Fruit fly (Drosophila melanogaster): ENCODE measurements around the gene NP15.6.

Gene NP15.6

dm6 chr3R:18980863-18981536 lies 46.2 kb upstream of the NP15.6 start, which contains the start of the genes dnk and Smu1:
dnk (plus strand) TSS chr3R:18980995.
Smu1 (minus strand) TSS chr3R:18981324.
- TF ChIP-seq Oaz (GFP tag; IDR thresholded peaks at IDR 0.05), result no peak
- TF ChIP-seq Drgx (GFP tag; IDR thresholded peaks at IDR 0.05), result peak; percentile 42; the same call in 1 of the 2 replicates
- no peak for TF ChIP-seq bcd (GFP tag; optimal IDR thresholded peaks at IDR 0.05)
- no peak for TF ChIP-seq CG7839 (tag; optimal IDR thresholded peaks at IDR 0.05)
- no peak for TF ChIP-seq CG1602 (GFP tag; optimal IDR thresholded peaks at IDR 0.05)
- no peak for TF ChIP-seq h (optimal IDR thresholded peaks at IDR 0.05)
- TF ChIP-seq CG12219 (GFP tag; optimal IDR thresholded peaks at IDR 0.05), result no peak
- TF ChIP-seq CG4617 (GFP tag; optimal IDR thresholded peaks at IDR 0.05; ENCODE audit: borderline replicate concordance), result no peak
- TF ChIP-seq CG10209 (GFP tag; optimal IDR thresholded peaks at IDR 0.05), result no peak
- TF ChIP-seq az2 (GFP tag; optimal IDR thresholded peaks at IDR 0.05), result no peak
- TF ChIP-seq Fer2 (tag; optimal IDR thresholded peaks at IDR 0.05), result no peak
- TF ChIP-seq Max (GFP tag; optimal IDR thresholded peaks at IDR 0.05), result peak; percentile 49
- no peak for TF ChIP-seq CG11247 (GFP tag; IDR thresholded peaks at IDR 0.05)
- TF ChIP-seq nom (GFP tag; optimal IDR thresholded peaks at IDR 0.05), result no peak
- TF ChIP-seq CG17912 (GFP tag; optimal IDR thresholded peaks at IDR 0.05), result no peak
- TF ChIP-seq CG7271 (tag; optimal IDR thresholded peaks at IDR 0.05), result no peak
- no peak for TF ChIP-seq Hand (GFP tag; optimal IDR thresholded peaks at IDR 0.05)
- no peak for TF ChIP-seq MESR4 (GFP tag; optimal IDR thresholded peaks at IDR 0.05)
- TF ChIP-seq Dll (GFP tag; IDR thresholded peaks at IDR 0.05; ENCODE audit: partially characterized antibody), result peak; percentile 60; the same call in 3 of the 4 replicates
- TF ChIP-seq sqz (GFP tag; optimal IDR thresholded peaks at IDR 0.05), result peak; percentile 65
- TF ChIP-seq sens (GFP tag), result peak; percentile 60
- no peak for TF ChIP-seq Hr78 (GFP tag; optimal IDR thresholded peaks at IDR 0.05)
- peak; percentile 36 for TF ChIP-seq CG12391 (tag; optimal IDR thresholded peaks at IDR 0.05)
- TF ChIP-seq CG11560 (tag; IDR thresholded peaks at IDR 0.05), result no peak
- no peak for TF ChIP-seq org-1 (GFP tag; optimal IDR thresholded peaks at IDR 0.05)
- TF ChIP-seq grau (tag; optimal IDR thresholded peaks at IDR 0.05), result no peak
- TF ChIP-seq CG8924 (tag; optimal IDR thresholded peaks at IDR 0.05), result peak; percentile 70
- TF ChIP-seq CG3995 (GFP tag; optimal IDR thresholded peaks at IDR 0.05), result peak; percentile 34
- no peak for TF ChIP-seq CG10654 (GFP tag; optimal IDR thresholded peaks at IDR 0.05)
- no peak for TF ChIP-seq bab2 (GFP tag; optimal IDR thresholded peaks at IDR 0.05)
- no peak for TF ChIP-seq br (optimal IDR thresholded peaks at IDR 0.05)
- no peak for TF ChIP-seq CG17359 (tag; optimal IDR thresholded peaks at IDR 0.05)
- no peak for TF ChIP-seq ac (GFP tag; optimal IDR thresholded peaks at IDR 0.05)
- TF ChIP-seq salm (tag; optimal IDR thresholded peaks at IDR 0.05), result no peak
- peak; percentile 15 for TF ChIP-seq CG6254 (GFP tag; optimal IDR thresholded peaks at IDR 0.05)
- peak; percentile 41 for TF ChIP-seq CG2116 (GFP tag; optimal IDR thresholded peaks at IDR 0.05)
- no peak for TF ChIP-seq Aef1 (GFP tag; IDR thresholded peaks at IDR 0.05)
- peak; percentile 90 for TF ChIP-seq CG7928 (GFP tag; optimal IDR thresholded peaks at IDR 0.05)
- no peak for TF ChIP-seq CG8281 (tag; optimal IDR thresholded peaks at IDR 0.05)
- TF ChIP-seq Med (GFP tag), result peak; percentile 28
- TF ChIP-seq Sox102F (GFP tag; optimal IDR thresholded peaks at IDR 0.05), result no peak
- TF ChIP-seq Atf-2 (GFP tag; optimal IDR thresholded peaks at IDR 0.05), result no peak
- no peak for TF ChIP-seq CG12942 (GFP tag; optimal IDR thresholded peaks at IDR 0.05)
- TF ChIP-seq kay (GFP tag; optimal IDR thresholded peaks at IDR 0.05), result no peak
- no peak for TF ChIP-seq MTF-1 (GFP tag; optimal IDR thresholded peaks at IDR 0.05; ENCODE audit: borderline replicate concordance)
- TF ChIP-seq lmd (GFP tag; IDR thresholded peaks at IDR 0.05), result no peak
- no peak for TF ChIP-seq CG8089 (GFP tag; optimal IDR thresholded peaks at IDR 0.05)
- TF ChIP-seq wor (GFP tag; IDR thresholded peaks at IDR 0.05), result no peak
- no peak for TF ChIP-seq CG15269 (tag; optimal IDR thresholded peaks at IDR 0.05)
- TF ChIP-seq CG10267 (tag; optimal IDR thresholded peaks at IDR 0.05), result peak; percentile 25

Measured in whole organism, embryonic.